Fruit fly (Drosophila melanogaster) whole organism, embryonic: ENCODE results near the gene RNF220.

Experiments used
- CG13624 ChIP-seq: fragments of 200-800 bp; sonication (Bioruptor generic); optimal IDR thresholded peaks from 2 replicates; lab custom pipeline; 2016; ENCODE audit warnings: missing biosample characterization, missing genetic modification characterization
- CG14965 ChIP-seq: fragments of 200-800 bp; sonication (Bioruptor generic); optimal IDR thresholded peaks from 2 replicates; lab custom pipeline; 2016; ENCODE audit warnings: missing biosample characterization, missing genetic modification characterization, borderline replicate concordance
- CG17568 ChIP-seq: fragments of 200-800 bp; sonication (Bioruptor generic); optimal IDR thresholded peaks from 2 replicates; lab custom pipeline; 2018; ENCODE audit warnings: missing biosample characterization, mild to moderate bottlenecking, missing genetic modification characterization, moderate library complexity
- CG18011 ChIP-seq: fragments of 200-800 bp; sonication (Bioruptor generic); optimal IDR thresholded peaks from 2 replicates; lab custom pipeline; 2017; ENCODE audit warnings: missing biosample characterization, missing genetic modification characterization, mild to moderate bottlenecking, moderate library complexity, missing genotype
- CrebB ChIP-seq: fragments of 200-800 bp; sonication (Bioruptor generic); optimal IDR thresholded peaks from 3 replicates; lab custom pipeline; 2018; ENCODE audit warnings: missing biosample characterization, mild to moderate bottlenecking, missing genetic modification characterization
- Gug ChIP-seq: fragments of 200-800 bp; sonication (Bioruptor generic); IDR thresholded peaks from 4 replicates; pipeline ENCODE4 v1.3.6; 2022; ENCODE audit warnings: missing biosample characterization, missing genetic modification characterization
- Mad ChIP-seq: fragments of 200-800 bp; sonication (Bioruptor generic); optimal IDR thresholded peaks from 2 replicates; lab custom pipeline; 2016; ENCODE audit warnings: missing biosample characterization, missing genetic modification characterization
- fd3F ChIP-seq: fragments of 200-800 bp; sonication (Bioruptor generic); optimal IDR thresholded peaks from 2 replicates; lab custom pipeline; 2018; ENCODE audit warnings: missing biosample characterization, mild to moderate bottlenecking, missing genetic modification characterization, moderate library complexity
- gt ChIP-seq: fragments of 200-800 bp; sonication (Bioruptor generic); IDR thresholded peaks from 2 replicates; pipeline ENCODE4 v1.3.6; 2022; ENCODE audit warnings: missing biosample characterization, missing genetic modification characterization
- sens-2 ChIP-seq: fragments of 200-800 bp; sonication (Bioruptor generic); IDR thresholded peaks from 2 replicates; pipeline ENCODE4 v1.3.6; 2022; ENCODE audit warnings: missing biosample characterization, missing genetic modification characterization
- sr ChIP-seq: fragments of 200-800 bp; sonication (Bioruptor generic); IDR thresholded peaks from 3 replicates; pipeline ENCODE4 v1.3.6; 2022; ENCODE audit warnings: missing biosample characterization, missing genetic modification characterization
- usp ChIP-seq: fragments of >200 bp; optimal IDR thresholded peaks from 2 replicates; lab custom pipeline; 2017; ENCODE audit warnings: missing biosample characterization, missing genetic modification characterization

dm6 chr3R:22718401-22718800 is 7.8 kb downstream of the RNF220 start:
- TF ChIP-seq Gug (GFP tag; lab: Robert Waterston, UW) (no peak), CG13624 (GFP tag; lab: Kevin White, UChicago) (no peak), CG17568 (GFP tag; lab: Kevin White, UChicago) (no peak), Mad (no peak), CG14965 (no peak), CG18011 (GFP tag; lab: Kevin White, UChicago) (no peak), sens-2 (GFP tag; lab: Robert Waterston, UW) (no peak), CrebB (no peak), sr (GFP tag; lab: Robert Waterston, UW) (no peak), fd3F (GFP tag; lab: Kevin White, UChicago) (no peak), gt (GFP tag; lab: Robert Waterston, UW) (no peak), usp (no peak)
